Fruit fly (Drosophila melanogaster) whole organism, adult: ENCODE measurements around the gene teq.

Source experiments
- CG1620 ChIP-seq: fragments of 200-800 bp; sonication (Bioruptor generic); optimal IDR thresholded peaks from 2 replicates; lab custom pipeline; 2016; ENCODE audit warnings: missing biosample characterization, missing genetic modification characterization
- Clk ChIP-seq: fragments of 200-800 bp; sonication (Bioruptor generic); optimal IDR thresholded peaks from 2 replicates; lab custom pipeline; 2017; ENCODE audit warnings: missing biosample characterization, missing genetic modification characterization
- cnc ChIP-seq, 2 experiments: fragments of >200 bp; optimal IDR thresholded peaks; 2 replicates each; lab custom pipeline; 2017
- kay ChIP-seq: fragments of 200-800 bp; sonication (Bioruptor generic); peaks from one replicate; lab custom pipeline; 2016; ENCODE audit warnings: missing biosample characterization, missing genetic modification characterization, borderline replicate concordance

DNA sequence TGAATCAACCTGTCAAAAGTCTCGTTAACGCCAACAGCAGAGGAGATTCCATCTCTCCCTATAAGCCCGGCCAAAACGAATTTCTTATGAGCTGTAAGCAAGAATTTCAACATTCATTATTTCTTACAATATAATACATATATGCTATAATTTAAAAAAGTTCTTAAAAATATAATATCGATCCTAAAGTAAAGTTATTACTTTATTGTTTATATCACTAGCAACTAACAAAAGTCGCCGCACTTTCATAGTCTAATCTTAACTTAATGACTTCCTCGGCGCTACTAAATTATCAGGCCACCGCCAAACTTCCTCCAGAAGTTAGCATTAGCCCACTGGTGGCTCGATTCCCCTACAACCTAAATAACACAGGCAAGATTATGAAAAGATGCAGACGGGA, 40.9 kb upstream of the teq start:
- no peak for TF ChIP-seq kay (GFP tag; lab: Kevin White, UChicago)
- no peak for TF ChIP-seq cnc (optimal IDR thresholded peaks at IDR 0.05; lab: Kevin White, UChicago)
- TF ChIP-seq Clk (GFP tag; lab: Kevin White, UChicago): no peak
- TF ChIP-seq CG1620 (GFP tag; lab: Kevin White, UChicago): no peak
